Fruit fly (Drosophila melanogaster): ENCODE measurements around the gene aop.

DNA sequence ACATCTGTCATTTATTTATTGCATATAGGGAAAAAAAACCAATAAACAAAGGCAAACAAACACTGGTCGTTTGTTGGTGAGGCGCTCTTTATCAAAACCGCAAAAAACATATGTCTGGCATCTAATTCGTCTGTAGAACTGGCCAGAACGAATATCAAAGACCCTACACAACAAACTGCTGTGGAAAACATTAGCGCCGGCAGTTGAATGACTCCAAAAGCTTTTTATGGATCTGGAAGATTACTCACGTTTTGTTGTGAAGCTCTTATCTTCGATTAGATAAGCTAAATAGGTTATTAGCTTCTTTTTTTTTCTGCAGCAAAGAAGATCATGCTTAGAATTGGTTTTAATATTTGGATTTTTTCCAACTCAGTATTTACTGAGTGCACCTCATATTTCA lies 45.5 kb downstream of the aop start:
- TF ChIP-seq CG8478 (optimal IDR thresholded peaks at IDR 0.05) (no peak), CTCF (optimal IDR thresholded peaks at IDR 0.05) (no peak)

Measured in S2 (cell line).